Fruit fly (Drosophila melanogaster) whole organism, prepupa: ENCODE data around the gene CheA84a.

Experiments used
- Blimp-1 ChIP-seq: fragments of 200-800 bp; sonication (Bioruptor generic); optimal IDR thresholded peaks from 3 replicates; lab custom pipeline; 2017; ENCODE audit warnings: missing biosample characterization, missing genetic modification characterization, mild to moderate bottlenecking, moderate library complexity, missing genetic modification reagents
- CG10669 ChIP-seq: fragments of 200-800 bp; sonication (Bioruptor generic); optimal IDR thresholded peaks from 3 replicates; lab custom pipeline; 2018; ENCODE audit warnings: missing biosample characterization, mild to moderate bottlenecking, missing genetic modification characterization, moderate library complexity
- CG11294 ChIP-seq: fragments of 200-800 bp; sonication (Bioruptor generic); IDR thresholded peaks from 2 replicates; pipeline ENCODE4 v1.3.6; 2022; ENCODE audit warnings: missing biosample characterization, missing genetic modification characterization
- CG11902 ChIP-seq: fragments of 200-800 bp; sonication (Bioruptor generic); optimal IDR thresholded peaks from 3 replicates; lab custom pipeline; 2016; ENCODE audit warnings: missing biosample characterization, missing genetic modification characterization
- CG1621 ChIP-seq: fragments of 200-800 bp; sonication (Bioruptor generic); optimal IDR thresholded peaks from 3 replicates; lab custom pipeline; 2018; ENCODE audit warnings: missing biosample characterization, mild to moderate bottlenecking, missing genetic modification characterization
- CG16779 ChIP-seq: fragments of 200-800 bp; sonication (Bioruptor generic); optimal IDR thresholded peaks from 3 replicates; lab custom pipeline; 2017; ENCODE audit warnings: missing biosample characterization, mild to moderate bottlenecking, missing genetic modification characterization
- CG31627 ChIP-seq: fragments of 200-800 bp; sonication (Bioruptor generic); optimal IDR thresholded peaks from 3 replicates; lab custom pipeline; 2016; ENCODE audit warnings: missing biosample characterization, missing genetic modification characterization
- CG32006 ChIP-seq: fragments of 200-800 bp; sonication (Bioruptor generic); optimal IDR thresholded peaks from 3 replicates; lab custom pipeline; 2017; ENCODE audit warnings: missing biosample characterization, mild to moderate bottlenecking, missing genetic modification characterization
- CG4318 ChIP-seq: fragments of 200-800 bp; sonication (Bioruptor generic); optimal IDR thresholded peaks from 3 replicates; lab custom pipeline; 2017; ENCODE audit warnings: missing biosample characterization, mild to moderate bottlenecking, missing genetic modification characterization
- CG6163 ChIP-seq: fragments of 200-800 bp; sonication (Bioruptor generic); IDR thresholded peaks from 3 replicates; pipeline ENCODE4 v1.3.6; 2022; ENCODE audit warnings: missing biosample characterization, missing genetic modification characterization
- CG6276 ChIP-seq: fragments of 200-800 bp; sonication (Bioruptor generic); optimal IDR thresholded peaks from 2 replicates; lab custom pipeline; 2017; ENCODE audit warnings: missing biosample characterization, mild to moderate bottlenecking, missing genetic modification characterization
- CG6792 ChIP-seq: fragments of 200-800 bp; sonication (Bioruptor generic); optimal IDR thresholded peaks from 3 replicates; lab custom pipeline; 2016; ENCODE audit warnings: missing biosample characterization, missing genetic modification characterization
- CG6808 ChIP-seq: fragments of 200-800 bp; sonication (Bioruptor generic); optimal IDR thresholded peaks from 3 replicates; lab custom pipeline; 2017; ENCODE audit warnings: missing biosample characterization, missing genetic modification characterization, mild to moderate bottlenecking, moderate library complexity, missing genetic modification reagents
- CG6854 ChIP-seq: fragments of 200-800 bp; sonication (Bioruptor generic); optimal IDR thresholded peaks from 2 replicates; lab custom pipeline; 2017; ENCODE audit warnings: missing biosample characterization, mild to moderate bottlenecking, missing genetic modification characterization
- CG7368 ChIP-seq: fragments of 200-800 bp; sonication (Bioruptor generic); optimal IDR thresholded peaks from 3 replicates; lab custom pipeline; 2016; ENCODE audit warnings: missing biosample characterization, missing genetic modification characterization
- CG8632 ChIP-seq: fragments of 200-800 bp; sonication (Bioruptor generic); optimal IDR thresholded peaks from 3 replicates; lab custom pipeline; 2016; ENCODE audit warnings: missing biosample characterization, missing genetic modification characterization
- CG9139 ChIP-seq: fragments of 200-800 bp; sonication (Bioruptor generic); optimal IDR thresholded peaks from 3 replicates; lab custom pipeline; 2017; ENCODE audit warnings: missing biosample characterization, mild to moderate bottlenecking, missing genetic modification characterization
- Eip75B ChIP-seq: fragments of 200-800 bp; sonication (Bioruptor generic); optimal IDR thresholded peaks from 3 replicates; lab custom pipeline; 2016; ENCODE audit warnings: missing biosample characterization, missing genetic modification characterization
- Eip78C ChIP-seq: fragments of 200-800 bp; sonication (Bioruptor generic); peaks from one replicate; lab custom pipeline; 2016; ENCODE audit warnings: missing biosample characterization, missing genetic modification characterization
- Eip93F ChIP-seq: fragments of 200-800 bp; sonication (Bioruptor generic); optimal IDR thresholded peaks from 2 replicates; lab custom pipeline; 2016; ENCODE audit warnings: missing biosample characterization, mild to moderate bottlenecking, missing genetic modification characterization
- Ets21C ChIP-seq: fragments of 200-800 bp; sonication (Bioruptor generic); optimal IDR thresholded peaks from 3 replicates; lab custom pipeline; 2016; ENCODE audit warnings: missing biosample characterization, missing genetic modification characterization
- Ets96B ChIP-seq: fragments of 200-800 bp; optimal IDR thresholded peaks from 2 replicates; lab custom pipeline; 2019; ENCODE audit warnings: missing biosample characterization, mild to moderate bottlenecking, missing genetic modification characterization, moderate library complexity
- Gug ChIP-seq: fragments of 200-800 bp; sonication (Bioruptor generic); IDR thresholded peaks from 2 replicates; pipeline ENCODE4 v1.3.6; 2022; ENCODE audit warnings: missing biosample characterization, missing genetic modification characterization
- Hr38 ChIP-seq: sonication (Bioruptor generic); optimal IDR thresholded peaks from 2 replicates; lab custom pipeline; 2016; ENCODE audit warnings: missing biosample characterization, missing genetic modification characterization
- Hr39 ChIP-seq: fragments of 200-800 bp; sonication (Bioruptor generic); optimal IDR thresholded peaks from 2 replicates; lab custom pipeline; 2016; ENCODE audit warnings: missing biosample characterization, missing genetic modification characterization
- Hr4 ChIP-seq: fragments of 200-800 bp; sonication (Bioruptor generic); optimal IDR thresholded peaks from 3 replicates; lab custom pipeline; 2016; ENCODE audit warnings: missing biosample characterization, missing genetic modification characterization
- Met ChIP-seq: fragments of 200-800 bp; sonication (Bioruptor generic); optimal IDR thresholded peaks from 3 replicates; lab custom pipeline; 2016; ENCODE audit warnings: missing biosample characterization, missing genetic modification characterization
- OdsH ChIP-seq: fragments of 200-800 bp; sonication (Bioruptor generic); optimal IDR thresholded peaks from 3 replicates; lab custom pipeline; 2016; ENCODE audit warnings: missing biosample characterization, missing genetic modification characterization
- Smox ChIP-seq: fragments of 200-800 bp; sonication (Bioruptor generic); optimal IDR thresholded peaks from 3 replicates; lab custom pipeline; 2016; ENCODE audit warnings: missing biosample characterization, missing genetic modification characterization
- Sox102F ChIP-seq: fragments of 200-800 bp; sonication (Bioruptor generic); optimal IDR thresholded peaks from 2 replicates; lab custom pipeline; 2016; ENCODE audit warnings: missing biosample characterization, mild to moderate bottlenecking, missing genetic modification characterization
- Sox14 ChIP-seq: fragments of 200-800 bp; sonication (Bioruptor generic); optimal IDR thresholded peaks from 3 replicates; lab custom pipeline; 2016; ENCODE audit warnings: missing biosample characterization, missing genetic modification characterization
- Sox15 ChIP-seq: fragments of 200-800 bp; sonication (Bioruptor generic); optimal IDR thresholded peaks from 3 replicates; lab custom pipeline; 2016; ENCODE audit warnings: missing biosample characterization, missing genetic modification characterization
- achi ChIP-seq: fragments of 200-800 bp; sonication (Bioruptor generic); optimal IDR thresholded peaks from 3 replicates; lab custom pipeline; 2016; ENCODE audit warnings: missing biosample characterization, missing genetic modification characterization
- cyc ChIP-seq: fragments of 200-800 bp; sonication (Bioruptor generic); optimal IDR thresholded peaks from 3 replicates; lab custom pipeline; 2016; ENCODE audit warnings: missing biosample characterization, missing genetic modification characterization
- eg ChIP-seq: fragments of 200-800 bp; sonication (Bioruptor generic); IDR thresholded peaks from 3 replicates; pipeline ENCODE4 v1.3.6; 2022; ENCODE audit warnings: missing biosample characterization, missing genetic modification characterization
- esn ChIP-seq: fragments of 200-800 bp; sonication (Bioruptor generic); optimal IDR thresholded peaks from 2 replicates; lab custom pipeline; 2016; ENCODE audit warnings: missing biosample characterization, mild to moderate bottlenecking, missing genetic modification characterization, moderate library complexity
- fd59A ChIP-seq: fragments of 200-800 bp; sonication (Bioruptor generic); optimal IDR thresholded peaks from 2 replicates; lab custom pipeline; 2017; ENCODE audit warnings: missing biosample characterization, mild to moderate bottlenecking, missing genetic modification characterization, missing genetic modification reagents
- fd85E ChIP-seq: fragments of 200-800 bp; sonication (Bioruptor generic); optimal IDR thresholded peaks from 3 replicates; lab custom pipeline; 2016; ENCODE audit warnings: missing biosample characterization, missing genetic modification characterization
- fkh ChIP-seq: fragments of 200-800 bp; sonication (Bioruptor generic); optimal IDR thresholded peaks from 3 replicates; lab custom pipeline; 2017; ENCODE audit warnings: missing biosample characterization, mild to moderate bottlenecking, missing genetic modification characterization, moderate library complexity
- lz ChIP-seq: fragments of 200-800 bp; sonication (Bioruptor generic); optimal IDR thresholded peaks from 3 replicates; lab custom pipeline; 2016; ENCODE audit warnings: missing biosample characterization, missing genetic modification characterization
- net ChIP-seq: fragments of 200-800 bp; sonication (Bioruptor generic); optimal IDR thresholded peaks from 3 replicates; lab custom pipeline; 2016; ENCODE audit warnings: missing biosample characterization, missing genetic modification characterization
- pdm3 ChIP-seq: fragments of 200-800 bp; sonication (Bioruptor generic); optimal IDR thresholded peaks from 3 replicates; lab custom pipeline; 2016; ENCODE audit warnings: missing biosample characterization, missing genetic modification characterization
- salr ChIP-seq, 2 experiments: fragments of 200-800 bp; sonication (Bioruptor generic); optimal IDR thresholded peaks; 3 replicates each; lab custom pipeline; 2016 to 2018; ENCODE audit warnings: missing biosample characterization in 2 of 2, missing genetic modification characterization in 2 of 2, mild to moderate bottlenecking in 1 of 2
- ss ChIP-seq, 2 experiments: fragments of 200-800 bp; sonication (Bioruptor generic); optimal IDR thresholded peaks; 2 replicates in 1 of 2; 3 replicates in 1 of 2; lab custom pipeline; 2017 to 2018; ENCODE audit warnings: mild to moderate bottlenecking in 2 of 2, missing biosample characterization in 2 of 2, missing genetic modification characterization in 2 of 2, moderate library complexity in 1 of 2
- vri ChIP-seq: fragments of 200-800 bp; sonication (Bioruptor generic); optimal IDR thresholded peaks from 3 replicates; lab custom pipeline; 2016; ENCODE audit warnings: missing biosample characterization, mild to moderate bottlenecking, missing genetic modification characterization

The CheA84a gene

dm6 chr3R:8190866-8191265 is 13.8 kb downstream of the CheA84a start:
- no peak for TF ChIP-seq CG6854 (GFP tag; lab: Kevin White, UChicago)
- TF ChIP-seq CG31627 (GFP tag; lab: Kevin White, UChicago) = no peak
- TF ChIP-seq fd59A (GFP tag; lab: Kevin White, UChicago) = no peak
- TF ChIP-seq cyc (GFP tag; lab: Kevin White, UChicago) = no peak
- no peak for TF ChIP-seq CG10669 (GFP tag; lab: Kevin White, UChicago)
- peak; percentile 21 for TF ChIP-seq fkh (GFP tag; lab: Kevin White, UChicago)
- no peak for TF ChIP-seq Eip75B
- TF ChIP-seq eg (GFP tag; lab: Robert Waterston, UW) = peak; percentile 65; the same call in 2 of the 3 replicates
- peak; percentile 22 for TF ChIP-seq achi (GFP tag; lab: Kevin White, UChicago)

- TF ChIP-seq Smox (GFP tag; lab: Kevin White, UChicago) = no peak
- TF ChIP-seq CG8632 (GFP tag; lab: Kevin White, UChicago) = no peak
- TF ChIP-seq CG4318 (GFP tag; lab: Kevin White, UChicago) = no peak
- no peak for TF ChIP-seq CG9139 (GFP tag; lab: Kevin White, UChicago)
- TF ChIP-seq CG6163 (GFP tag; lab: Robert Waterston, UW) = no peak
- no peak for TF ChIP-seq CG11902 (GFP tag; lab: Kevin White, UChicago)
Measured at dm6 chr3R:8189473-8189872, 15.2 kb downstream of the CheA84a start.

- TF ChIP-seq CG8632 (GFP tag; lab: Kevin White, UChicago) = no peak
- no peak for TF ChIP-seq vri (GFP tag; lab: Kevin White, UChicago)
- TF ChIP-seq Gug (GFP tag; lab: Robert Waterston, UW) = no peak
- no peak for TF ChIP-seq CG31627 (GFP tag; lab: Kevin White, UChicago)
- TF ChIP-seq CG11294 (GFP tag; lab: Robert Waterston, UW) = no peak
- TF ChIP-seq achi (GFP tag; lab: Kevin White, UChicago) = no peak
- TF ChIP-seq CG6808 (GFP tag; lab: Kevin White, UChicago) = no peak
- TF ChIP-seq pdm3 (GFP tag; lab: Kevin White, UChicago) = no peak
- no peak for TF ChIP-seq lz
- no peak for TF ChIP-seq Ets21C (GFP tag; lab: Kevin White, UChicago)
- TF ChIP-seq OdsH (GFP tag; lab: Kevin White, UChicago) = no peak
- TF ChIP-seq CG6854 (GFP tag; lab: Kevin White, UChicago) = no peak
- peak; percentile 15 for TF ChIP-seq CG1621 (tag; lab: Kevin White, UChicago)
- peak; percentile 15 for TF ChIP-seq Eip78C (GFP tag; lab: Kevin White, UChicago)
- no peak for TF ChIP-seq CG6276
- no peak for TF ChIP-seq Hr4 (GFP tag; lab: Kevin White, UChicago)
- no peak for TF ChIP-seq Eip93F (GFP tag; lab: Kevin White, UChicago)
- no peak for TF ChIP-seq Hr39 (GFP tag; lab: Kevin White, UChicago)
- no peak for TF ChIP-seq Sox14 (GFP tag; lab: Kevin White, UChicago)
- TF ChIP-seq CG6792 (GFP tag; lab: Kevin White, UChicago) = no peak
- TF ChIP-seq CG6163 (GFP tag; lab: Robert Waterston, UW) = peak; percentile 37; the same call in 1 of the 3 replicates
- TF ChIP-seq Blimp-1 = no peak
- no peak for TF ChIP-seq CG7368 (GFP tag; lab: Kevin White, UChicago)
- TF ChIP-seq Ets96B (tag; lab: Kevin White, UChicago) = no peak
- no peak for TF ChIP-seq cyc (GFP tag; lab: Kevin White, UChicago)
- TF ChIP-seq Hr38 = no peak
- TF ChIP-seq Smox (GFP tag; lab: Kevin White, UChicago) = no peak
- TF ChIP-seq CG10669 (GFP tag; lab: Kevin White, UChicago) = peak; percentile 11
- TF ChIP-seq salr (GFP tag; optimal IDR thresholded peaks at IDR 0.05; lab: Kevin White, UChicago) = no peak
- TF ChIP-seq esn (GFP tag; lab: Kevin White, UChicago) = no peak
- TF ChIP-seq Met = no peak
- TF ChIP-seq Sox102F (GFP tag; lab: Kevin White, UChicago) = no peak
- no peak for TF ChIP-seq CG4318 (GFP tag; lab: Kevin White, UChicago)
- no peak for TF ChIP-seq net (GFP tag; lab: Kevin White, UChicago)
- peak; percentile 3 to 5 for TF ChIP-seq ss (GFP tag; optimal IDR thresholded peaks at IDR 0.05; lab: Kevin White, UChicago)
- no peak for TF ChIP-seq Sox15
- TF ChIP-seq CG32006 (GFP tag; lab: Kevin White, UChicago) = no peak
- no peak for TF ChIP-seq CG9139 (GFP tag; lab: Kevin White, UChicago)
- TF ChIP-seq fd85E (GFP tag; lab: Kevin White, UChicago) = no peak
- TF ChIP-seq fd59A (GFP tag; lab: Kevin White, UChicago) = no peak
- TF ChIP-seq fkh (GFP tag; lab: Kevin White, UChicago) = no peak
- TF ChIP-seq Eip75B = no peak
- TF ChIP-seq CG16779 = no peak
Measured at dm6 chr3R:8187446-8188133, 17.0 kb downstream of the CheA84a start.
